In the genomic region with DNA sequence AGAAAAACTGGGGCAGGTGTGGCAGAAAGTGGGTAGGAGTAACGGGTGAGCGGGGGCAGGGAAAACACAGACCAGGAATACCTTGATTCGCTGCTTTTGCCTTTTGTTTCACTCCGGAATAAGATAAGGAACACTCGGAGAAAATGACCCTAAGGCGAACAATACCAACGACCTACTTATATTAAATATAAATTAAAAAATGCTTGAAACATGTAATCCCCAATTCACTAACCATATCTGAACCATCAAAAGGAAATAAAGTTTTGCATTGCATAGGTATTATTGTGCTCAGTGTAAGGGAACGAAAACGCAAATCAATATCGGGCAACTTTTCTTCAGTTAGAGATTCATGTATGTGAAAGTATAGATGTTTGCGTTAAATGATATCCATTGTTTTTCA, we compare ENCODE assay signal across 1 fruit fly cellular context.
TF ChIP-seq lines count a peak whose summit lies in the region.

No protein-coding gene starts in this region.

TF ChIP-seq in whole organism, embryonic, 481 proteins besides CTCF, POLR2A, EP300 and RAD21 (continued from another document and continues in another):
- peak; percentile 53; the same call in 1 of the 2 replicates for TF ChIP-seq sim (GFP tag; IDR thresholded peaks at IDR 0.05; lab: Robert Waterston, UW)
- TF ChIP-seq Spps (tag; optimal IDR thresholded peaks at IDR 0.05; lab: Kevin White, UChicago): no peak
- TF ChIP-seq da (GFP tag; optimal IDR thresholded peaks at IDR 0.05; lab: Kevin White, UChicago): no peak
- no peak for TF ChIP-seq Antp (GFP tag; optimal IDR thresholded peaks at IDR 0.05; lab: Kevin White, UChicago)
- TF ChIP-seq bigmax (GFP tag; optimal IDR thresholded peaks at IDR 0.05; lab: Kevin White, UChicago): no peak
- TF ChIP-seq Fer3 (tag; optimal IDR thresholded peaks at IDR 0.05; lab: Kevin White, UChicago): peak; percentile 1
- peak; percentile 53 for TF ChIP-seq gcm (GFP tag; optimal IDR thresholded peaks at IDR 0.05; lab: Kevin White, UChicago)
- no peak for TF ChIP-seq CG34224 (GFP tag; IDR thresholded peaks at IDR 0.05; lab: Robert Waterston, UW; ENCODE audit: partially characterized antibody)
- no peak for TF ChIP-seq CG10274 (GFP tag; optimal IDR thresholded peaks at IDR 0.05; lab: Kevin White, UChicago)
- TF ChIP-seq Rx (GFP tag; IDR thresholded peaks at IDR 0.05; lab: Robert Waterston, UW): 0 out of 2 replicates have a peak, but pooled peaks have one; percentile 19
- TF ChIP-seq tin (GFP tag; optimal IDR thresholded peaks at IDR 0.05; lab: Kevin White, UChicago): peak; percentile 20
- TF ChIP-seq CG2202 (tag; optimal IDR thresholded peaks at IDR 0.05; lab: Kevin White, UChicago): peak; percentile 45
- TF ChIP-seq Max (GFP tag; optimal IDR thresholded peaks at IDR 0.05; lab: Kevin White, UChicago): peak; percentile 52
- peak; percentile 46 for TF ChIP-seq ewg (GFP tag; optimal IDR thresholded peaks at IDR 0.05; lab: Kevin White, UChicago)
- TF ChIP-seq Hey (tag; optimal IDR thresholded peaks at IDR 0.05; lab: Kevin White, UChicago): no peak
- TF ChIP-seq HLH4C (GFP tag; IDR thresholded peaks at IDR 0.05; lab: Robert Waterston, UW; ENCODE audit: partially characterized antibody): no peak
- TF ChIP-seq vvl (GFP tag; IDR thresholded peaks at IDR 0.05; lab: Robert Waterston, UW): peak; percentile 84
- TF ChIP-seq ab (GFP tag; optimal IDR thresholded peaks at IDR 0.05; lab: Kevin White, UChicago): no peak
- TF ChIP-seq Bdp1 (GFP tag; optimal IDR thresholded peaks at IDR 0.05; lab: Kevin White, UChicago): no peak
- TF ChIP-seq dimm (GFP tag; IDR thresholded peaks at IDR 0.05; lab: Robert Waterston, UW): peak; percentile 41; the same call in 1 of the 2 replicates
- TF ChIP-seq CG2116 (GFP tag; optimal IDR thresholded peaks at IDR 0.05; lab: Kevin White, UChicago): no peak
- no peak for TF ChIP-seq CG18011 (GFP tag; optimal IDR thresholded peaks at IDR 0.05; lab: Kevin White, UChicago)
- TF ChIP-seq Hmr (GFP tag; optimal IDR thresholded peaks at IDR 0.05; lab: Kevin White, UChicago): peak; percentile 54
- no peak for TF ChIP-seq cg (GFP tag; optimal IDR thresholded peaks at IDR 0.05; lab: Kevin White, UChicago)
- no peak for TF ChIP-seq jigr1 (GFP tag; IDR thresholded peaks at IDR 0.05; lab: Robert Waterston, UW)
- TF ChIP-seq CG10462 (GFP tag; optimal IDR thresholded peaks at IDR 0.05; lab: Kevin White, UChicago): peak; percentile 9
- no peak for TF ChIP-seq amos (GFP tag; IDR thresholded peaks at IDR 0.05; lab: Robert Waterston, UW; ENCODE audit: partially characterized antibody)
- TF ChIP-seq Neu2 (GFP tag; optimal IDR thresholded peaks at IDR 0.05; lab: Kevin White, UChicago; ENCODE audit: borderline replicate concordance): no peak
- TF ChIP-seq btn (GFP tag; optimal IDR thresholded peaks at IDR 0.05; lab: Kevin White, UChicago): no peak
- peak; percentile 54 for TF ChIP-seq CG11247 (GFP tag; IDR thresholded peaks at IDR 0.05; lab: Robert Waterston, UW)
- TF ChIP-seq Kr (GFP tag; optimal IDR thresholded peaks at IDR 0.05; lab: Kevin White, UChicago): no peak
- peak; percentile 76 for TF ChIP-seq ranshi (GFP tag; IDR thresholded peaks at IDR 0.05; lab: Robert Waterston, UW)
- no peak for TF ChIP-seq aop (GFP tag; IDR thresholded peaks at IDR 0.05; lab: Robert Waterston, UW)
- TF ChIP-seq salm (tag; optimal IDR thresholded peaks at IDR 0.05; lab: Kevin White, UChicago): peak; percentile 21
- TF ChIP-seq CG2712 (tag; optimal IDR thresholded peaks at IDR 0.05; lab: Kevin White, UChicago): peak; percentile 65
- peak; percentile 56 for TF ChIP-seq Ssrp (tag; optimal IDR thresholded peaks at IDR 0.05; lab: Kevin White, UChicago)
- TF ChIP-seq Sin3A (optimal IDR thresholded peaks at IDR 0.05; lab: Kevin White, UChicago): no peak
- TF ChIP-seq Rfx (GFP tag; IDR thresholded peaks at IDR 0.05; lab: Robert Waterston, UW): peak; percentile 73
- no peak for TF ChIP-seq Taf1 (GFP tag; IDR thresholded peaks at IDR 0.05; lab: Robert Waterston, UW)
- no peak for TF ChIP-seq Ravus (GFP tag; IDR thresholded peaks at IDR 0.05; lab: Robert Waterston, UW)
- no peak for TF ChIP-seq CG1233 (GFP tag; optimal IDR thresholded peaks at IDR 0.05; lab: Kevin White, UChicago)
- TF ChIP-seq chif (GFP tag; optimal IDR thresholded peaks at IDR 0.05; lab: Kevin White, UChicago): peak; percentile 38 to 55
- TF ChIP-seq CG4328 (GFP tag; optimal IDR thresholded peaks at IDR 0.05; lab: Kevin White, UChicago): no peak
- peak; percentile 14 for TF ChIP-seq maf-S (GFP tag; optimal IDR thresholded peaks at IDR 0.05; lab: Kevin White, UChicago)
- peak; percentile 50; the same call in 1 of the 3 replicates for TF ChIP-seq Mrtf (GFP tag; IDR thresholded peaks at IDR 0.05; lab: Robert Waterston, UW)
- no peak for TF ChIP-seq sima (GFP tag; optimal IDR thresholded peaks at IDR 0.05; lab: Kevin White, UChicago)
- TF ChIP-seq sob (GFP tag; IDR thresholded peaks at IDR 0.05; lab: Robert Waterston, UW): peak; percentile 25; the same call in 1 of the 2 replicates
- no peak for TF ChIP-seq en (GFP tag; optimal IDR thresholded peaks at IDR 0.05; lab: Kevin White, UChicago)
- no peak for TF ChIP-seq gro (GFP tag; optimal IDR thresholded peaks at IDR 0.05; lab: Kevin White, UChicago)
- TF ChIP-seq HLH54F (GFP tag; optimal IDR thresholded peaks at IDR 0.05; lab: Kevin White, UChicago): no peak
- TF ChIP-seq bsh (GFP tag; optimal IDR thresholded peaks at IDR 0.05; lab: Kevin White, UChicago): peak in 1 of 2 experiments; percentile 81
- no peak for TF ChIP-seq CG11085 (GFP tag; IDR thresholded peaks at IDR 0.05; lab: Robert Waterston, UW)
- no peak for TF ChIP-seq CG6175 (GFP tag; IDR thresholded peaks at IDR 0.05; lab: Robert Waterston, UW)
- TF ChIP-seq cad (GFP tag; optimal IDR thresholded peaks at IDR 0.05; lab: Kevin White, UChicago): no peak
- TF ChIP-seq tio (GFP tag; optimal IDR thresholded peaks at IDR 0.05; lab: Kevin White, UChicago): peak; percentile 63
- no peak for TF ChIP-seq CG7928 (GFP tag; optimal IDR thresholded peaks at IDR 0.05; lab: Kevin White, UChicago)
- peak; percentile 38 for TF ChIP-seq CG16815 (GFP tag; optimal IDR thresholded peaks at IDR 0.05; lab: Kevin White, UChicago)
- no peak for TF ChIP-seq CG5180 (GFP tag; optimal IDR thresholded peaks at IDR 0.05; lab: Kevin White, UChicago)
- no peak for TF ChIP-seq CG34376 (GFP tag; optimal IDR thresholded peaks at IDR 0.05; lab: Kevin White, UChicago)
- TF ChIP-seq so (GFP tag; IDR thresholded peaks at IDR 0.05; lab: Robert Waterston, UW): peak; percentile 54; the same call in 1 of the 3 replicates
- TF ChIP-seq gce (GFP tag; IDR thresholded peaks at IDR 0.05; lab: Robert Waterston, UW): 0 out of 3 replicates have a peak, but pooled peaks have one; percentile 41
- peak; percentile 62 for TF ChIP-seq CG10209 (GFP tag; optimal IDR thresholded peaks at IDR 0.05; lab: Kevin White, UChicago)
- TF ChIP-seq trh (GFP tag; optimal IDR thresholded peaks at IDR 0.05; lab: Kevin White, UChicago): peak; percentile 46
- TF ChIP-seq CG14710 (tag; optimal IDR thresholded peaks at IDR 0.05; lab: Kevin White, UChicago): peak; percentile 19
- peak; percentile 36; the same call in 1 of the 2 replicates for TF ChIP-seq E2f2 (GFP tag; IDR thresholded peaks at IDR 0.05; lab: Robert Waterston, UW)
- TF ChIP-seq wor (GFP tag; IDR thresholded peaks at IDR 0.05; lab: Robert Waterston, UW): peak; percentile 52
- 0 out of 4 replicates have a peak, but pooled peaks have one; percentile 11 for TF ChIP-seq Gug (GFP tag; IDR thresholded peaks at IDR 0.05; lab: Robert Waterston, UW)
- no peak for TF ChIP-seq Hmx (GFP tag; optimal IDR thresholded peaks at IDR 0.05; lab: Kevin White, UChicago)
- no peak for TF ChIP-seq Sox100B (GFP tag; optimal IDR thresholded peaks at IDR 0.05; lab: Kevin White, UChicago)
- peak; percentile 38 for TF ChIP-seq HmgZ (tag; optimal IDR thresholded peaks at IDR 0.05; lab: Kevin White, UChicago)
- TF ChIP-seq Oli (tag; optimal IDR thresholded peaks at IDR 0.05; lab: Kevin White, UChicago): peak; percentile 74
- TF ChIP-seq Hr3 (GFP tag; optimal IDR thresholded peaks at IDR 0.05; lab: Kevin White, UChicago): peak; percentile 61
- TF ChIP-seq CG10959 (GFP tag; IDR thresholded peaks at IDR 0.05; lab: Robert Waterston, UW): no peak
- no peak for TF ChIP-seq br (optimal IDR thresholded peaks at IDR 0.05; lab: Kevin White, UChicago)
- TF ChIP-seq repo (GFP tag; optimal IDR thresholded peaks at IDR 0.05; lab: Kevin White, UChicago): no peak
- TF ChIP-seq CG16813 (GFP tag; IDR thresholded peaks at IDR 0.05; lab: Robert Waterston, UW; ENCODE audit: partially characterized antibody): no peak
- no peak for TF ChIP-seq gcm2 (GFP tag; optimal IDR thresholded peaks at IDR 0.05; lab: Kevin White, UChicago)
- no peak for TF ChIP-seq MTF-1 (GFP tag; optimal IDR thresholded peaks at IDR 0.05; lab: Kevin White, UChicago; ENCODE audit: borderline replicate concordance)
- no peak for TF ChIP-seq sug (tag; optimal IDR thresholded peaks at IDR 0.05; lab: Kevin White, UChicago)
- no peak for TF ChIP-seq CG13287 (GFP tag; IDR thresholded peaks at IDR 0.05; lab: Robert Waterston, UW; ENCODE audit: partially characterized antibody)
- TF ChIP-seq CG16779 (GFP tag; IDR thresholded peaks at IDR 0.05; lab: Robert Waterston, UW): no peak
- peak; percentile 58 for TF ChIP-seq Chrac-16 (GFP tag; optimal IDR thresholded peaks at IDR 0.05; lab: Kevin White, UChicago)
- peak; percentile 20; the same call in 1 of the 2 replicates for TF ChIP-seq CG8765 (GFP tag; IDR thresholded peaks at IDR 0.05; lab: Robert Waterston, UW)
- no peak for TF ChIP-seq CG17186 (GFP tag; optimal IDR thresholded peaks at IDR 0.05; lab: Kevin White, UChicago)
- TF ChIP-seq hth (optimal IDR thresholded peaks at IDR 0.05; lab: Kevin White, UChicago): no peak
- peak; percentile 48 for TF ChIP-seq CG5953 (GFP tag; IDR thresholded peaks at IDR 0.05; lab: Robert Waterston, UW)
- TF ChIP-seq nau (GFP tag; optimal IDR thresholded peaks at IDR 0.05; lab: Kevin White, UChicago): no peak
- no peak for TF ChIP-seq CG15696 (tag; optimal IDR thresholded peaks at IDR 0.05; lab: Kevin White, UChicago)
- peak; percentile 8 for TF ChIP-seq zf30C (GFP tag; optimal IDR thresholded peaks at IDR 0.05; lab: Kevin White, UChicago)
- no peak for TF ChIP-seq HLHmδ (GFP tag; optimal IDR thresholded peaks at IDR 0.05; lab: Kevin White, UChicago)
- no peak for TF ChIP-seq Drgx (GFP tag; IDR thresholded peaks at IDR 0.05; lab: Robert Waterston, UW)
- TF ChIP-seq CG3847 (GFP tag; IDR thresholded peaks at IDR 0.05; lab: Robert Waterston, UW): peak; percentile 12; the same call in 1 of the 2 replicates
- TF ChIP-seq CG13296 (GFP tag; optimal IDR thresholded peaks at IDR 0.05; lab: Kevin White, UChicago): no peak
- TF ChIP-seq NC2β (GFP tag; optimal IDR thresholded peaks at IDR 0.05; lab: Kevin White, UChicago): no peak
- TF ChIP-seq jing (GFP tag; optimal IDR thresholded peaks at IDR 0.05; lab: Kevin White, UChicago): peak; percentile 69
- TF ChIP-seq CG17359 (tag; optimal IDR thresholded peaks at IDR 0.05; lab: Kevin White, UChicago): peak; percentile 57
- TF ChIP-seq Hr51 (GFP tag; optimal IDR thresholded peaks at IDR 0.05; lab: Kevin White, UChicago): peak; percentile 37 to 75
- no peak for TF ChIP-seq CG6683 (GFP tag; optimal IDR thresholded peaks at IDR 0.05; lab: Kevin White, UChicago)
- TF ChIP-seq CG31365 (tag; optimal IDR thresholded peaks at IDR 0.05; lab: Kevin White, UChicago): no peak
- no peak for TF ChIP-seq pan (optimal IDR thresholded peaks at IDR 0.05; lab: Kevin White, UChicago)
- peak in 1 of 2 experiments; percentile 58 for TF ChIP-seq pan (GFP tag; optimal IDR thresholded peaks at IDR 0.05 in 1 of 2, IDR thresholded peaks at IDR 0.05 in 1 of 2)
- peak; percentile 23 for TF ChIP-seq fd3F (GFP tag; optimal IDR thresholded peaks at IDR 0.05; lab: Kevin White, UChicago)
- TF ChIP-seq klu (GFP tag; IDR thresholded peaks at IDR 0.05; lab: Robert Waterston, UW): no peak
- peak; percentile 63 for TF ChIP-seq CG5245 (GFP tag; optimal IDR thresholded peaks at IDR 0.05; lab: Kevin White, UChicago)
- no peak for TF ChIP-seq Atf-2 (GFP tag; optimal IDR thresholded peaks at IDR 0.05; lab: Kevin White, UChicago)
- no peak for TF ChIP-seq cwo (GFP tag; optimal IDR thresholded peaks at IDR 0.05; lab: Kevin White, UChicago)
- peak; percentile 68 for TF ChIP-seq Xrp1 (GFP tag; IDR thresholded peaks at IDR 0.05; lab: Robert Waterston, UW)
- TF ChIP-seq Lpt (GFP tag; optimal IDR thresholded peaks at IDR 0.05; lab: Kevin White, UChicago): no peak
- no peak for TF ChIP-seq Bgb (GFP tag; IDR thresholded peaks at IDR 0.05; lab: Robert Waterston, UW; ENCODE audit: partially characterized antibody)
- TF ChIP-seq Ets97D (GFP tag; optimal IDR thresholded peaks at IDR 0.05; lab: Kevin White, UChicago): no peak
- peak; percentile 23 to 67 for TF ChIP-seq dpn (GFP tag; optimal IDR thresholded peaks at IDR 0.05; lab: Kevin White, UChicago)
- peak; percentile 44; the same call in 1 of the 2 replicates for TF ChIP-seq CG14014 (GFP tag; IDR thresholded peaks at IDR 0.05; lab: Robert Waterston, UW)
- TF ChIP-seq lbe (GFP tag; optimal IDR thresholded peaks at IDR 0.05; lab: Kevin White, UChicago): peak; percentile 55
- TF ChIP-seq HHEX (GFP tag; optimal IDR thresholded peaks at IDR 0.05; lab: Kevin White, UChicago): peak; percentile 16
- TF ChIP-seq nom (GFP tag; optimal IDR thresholded peaks at IDR 0.05; lab: Kevin White, UChicago): no peak
- TF ChIP-seq pfk (GFP tag; optimal IDR thresholded peaks at IDR 0.05; lab: Kevin White, UChicago): no peak
- peak in 1 of 3 experiments; percentile 51 for TF ChIP-seq lola (GFP tag; optimal IDR thresholded peaks at IDR 0.05; lab: Kevin White, UChicago)
- TF ChIP-seq corto (GFP tag; optimal IDR thresholded peaks at IDR 0.05; lab: Kevin White, UChicago): peak; percentile 28
- TF ChIP-seq CG30431 (GFP tag; optimal IDR thresholded peaks at IDR 0.05; lab: Kevin White, UChicago): peak; percentile 39
- TF ChIP-seq CG8359 (GFP tag; optimal IDR thresholded peaks at IDR 0.05; lab: Kevin White, UChicago; ENCODE audit: borderline replicate concordance): peak; percentile 24
- TF ChIP-seq zen2 (GFP tag; IDR thresholded peaks at IDR 0.05; lab: Robert Waterston, UW; ENCODE audit: partially characterized antibody): no peak
- no peak for TF ChIP-seq CG34422 (GFP tag; IDR thresholded peaks at IDR 0.05; lab: Robert Waterston, UW)
- TF ChIP-seq Adf1 (GFP tag; IDR thresholded peaks at IDR 0.05; lab: Robert Waterston, UW): 0 out of 2 replicates have a peak, but pooled peaks have one; percentile 28
- peak; percentile 39 for TF ChIP-seq bcd (GFP tag; optimal IDR thresholded peaks at IDR 0.05; lab: Kevin White, UChicago)
- TF ChIP-seq CG8290 (GFP tag; optimal IDR thresholded peaks at IDR 0.05; lab: Kevin White, UChicago): no peak
- peak in 1 of 2 experiments; percentile 6 for TF ChIP-seq CG8290 (tag; optimal IDR thresholded peaks at IDR 0.05; lab: Kevin White, UChicago)
